Fruit fly (Drosophila melanogaster) whole organism, embryonic: ENCODE data around the gene CG1542.

Experiments used
- Atf-2 ChIP-seq: fragments of 200-800 bp; sonication (Bioruptor generic); optimal IDR thresholded peaks from 2 replicates; lab custom pipeline; 2016; ENCODE audit warnings: missing biosample characterization, missing genetic modification characterization
- Awh ChIP-seq: fragments of 200-800 bp; sonication (Bioruptor generic); IDR thresholded peaks from 2 replicates; pipeline ENCODE4, ENCODE4 v1.3.6; 2022; ENCODE audit warnings: missing biosample characterization, missing genetic modification characterization
- B-H1 ChIP-seq: fragments of 200-800 bp; sonication (Bioruptor generic); IDR thresholded peaks from 3 replicates; pipeline ENCODE4 v1.3.6; 2022; ENCODE audit warnings: missing biosample characterization, missing genetic modification characterization
- CG10431 ChIP-seq: fragments of 200-800 bp; sonication (Bioruptor generic); optimal IDR thresholded peaks from 3 replicates; lab custom pipeline; 2018; ENCODE audit warnings: missing biosample characterization, mild to moderate bottlenecking, missing genetic modification characterization
- CG10565 ChIP-seq: fragments of 200-800 bp; sonication (Bioruptor generic); optimal IDR thresholded peaks from 3 replicates; lab custom pipeline; 2016; ENCODE audit warnings: missing biosample characterization, mild to moderate bottlenecking, missing genetic modification characterization
- CG12104 ChIP-seq: fragments of 200-800 bp; sonication (Bioruptor generic); optimal IDR thresholded peaks from 3 replicates; lab custom pipeline; 2016; ENCODE audit warnings: missing biosample characterization, missing genetic modification characterization
- CG14965 ChIP-seq: fragments of 200-800 bp; sonication (Bioruptor generic); optimal IDR thresholded peaks from 2 replicates; lab custom pipeline; 2016; ENCODE audit warnings: missing biosample characterization, missing genetic modification characterization, borderline replicate concordance
- CG15073 ChIP-seq: fragments of 200-800 bp; sonication (Bioruptor generic); optimal IDR thresholded peaks from 2 replicates; lab custom pipeline; 2016; ENCODE audit warnings: missing biosample characterization, missing genetic modification characterization
- CG15601 ChIP-seq: fragments of 200-800 bp; sonication (Bioruptor generic); optimal IDR thresholded peaks from 3 replicates; lab custom pipeline; 2019; ENCODE audit warnings: missing biosample characterization, mild to moderate bottlenecking, missing genetic modification characterization, moderate library complexity
- CG17328 ChIP-seq: fragments of 200-800 bp; sonication (Bioruptor generic); IDR thresholded peaks from 2 replicates; pipeline ENCODE4 v1.3.6; 2022; ENCODE audit warnings: missing biosample characterization, missing genetic modification characterization
- CG18764 ChIP-seq: fragments of 200-800 bp; sonication (Bioruptor generic); optimal IDR thresholded peaks from 3 replicates; lab custom pipeline; 2016; ENCODE audit warnings: missing biosample characterization, missing genetic modification characterization
- CG2202 ChIP-seq: fragments of 200-800 bp; sonication (Bioruptor generic); optimal IDR thresholded peaks from 2 replicates; lab custom pipeline; 2018; ENCODE audit warnings: missing biosample characterization, mild to moderate bottlenecking, missing genetic modification characterization
- CG32772 ChIP-seq: fragments of 200-800 bp; sonication (Bioruptor generic); IDR thresholded peaks from 2 replicates; pipeline ENCODE4 v1.3.6; 2022; ENCODE audit warnings: missing biosample characterization, missing genetic modification characterization
- CG42726 ChIP-seq: fragments of 200-800 bp; sonication (Bioruptor generic); IDR thresholded peaks from 2 replicates; pipeline ENCODE4 v1.3.6; 2022; ENCODE audit warnings: missing biosample characterization, missing genetic modification characterization; ENCODE audit not compliant: partially characterized antibody
- CG4820 ChIP-seq: fragments of 200-800 bp; sonication (Bioruptor generic); optimal IDR thresholded peaks from 3 replicates; lab custom pipeline; 2016; ENCODE audit warnings: missing biosample characterization, missing genetic modification characterization
- CG6254 ChIP-seq: fragments of 200-800 bp; sonication (Bioruptor generic); optimal IDR thresholded peaks from 3 replicates; lab custom pipeline; 2017; ENCODE audit warnings: mild to moderate bottlenecking, missing biosample characterization, missing genetic modification reagents, missing genetic modification characterization
- CG6683 ChIP-seq: fragments of 200-800 bp; sonication (Bioruptor generic); optimal IDR thresholded peaks from 2 replicates; lab custom pipeline; 2017; ENCODE audit warnings: missing biosample characterization, mild to moderate bottlenecking, missing genetic modification characterization, missing genetic modification reagents
- CG7556 ChIP-seq: fragments of 200-800 bp; sonication (Bioruptor generic); optimal IDR thresholded peaks from 2 replicates; lab custom pipeline; 2017; ENCODE audit warnings: missing biosample characterization, mild to moderate bottlenecking, missing genetic modification characterization
- Elba2 ChIP-seq: fragments of 200-800 bp; sonication (Bioruptor generic); optimal IDR thresholded peaks from 3 replicates; lab custom pipeline; 2016; ENCODE audit warnings: missing biosample characterization, missing genetic modification characterization
- Hmr ChIP-seq: fragments of 200-800 bp; sonication (Bioruptor generic); optimal IDR thresholded peaks from 3 replicates; lab custom pipeline; 2017; ENCODE audit warnings: mild to moderate bottlenecking, missing biosample characterization, missing genetic modification reagents, missing genetic modification characterization
- Hr51 ChIP-seq, 2 experiments: fragments of 200-800 bp; sonication (Bioruptor generic); optimal IDR thresholded peaks; 2 replicates in 1 of 2; 3 replicates in 1 of 2; lab custom pipeline; 2016 to 2018; ENCODE audit warnings: missing biosample characterization in 2 of 2, missing genetic modification characterization in 2 of 2, mild to moderate bottlenecking in 1 of 2, moderate library complexity in 1 of 2
- Mad ChIP-seq: fragments of 200-800 bp; sonication (Bioruptor generic); optimal IDR thresholded peaks from 2 replicates; lab custom pipeline; 2016; ENCODE audit warnings: missing biosample characterization, missing genetic modification characterization
- PHDP ChIP-seq: fragments of 200-800 bp; sonication (Bioruptor generic); optimal IDR thresholded peaks from 3 replicates; lab custom pipeline; 2018; ENCODE audit warnings: missing biosample characterization, mild to moderate bottlenecking, missing genetic modification characterization, moderate library complexity
- Usf ChIP-seq: fragments of 200-800 bp; sonication (Bioruptor generic); optimal IDR thresholded peaks from 2 replicates; lab custom pipeline; 2017; ENCODE audit warnings: missing genotype, missing biosample characterization, missing genetic modification characterization
- br ChIP-seq: fragments of >200 bp; optimal IDR thresholded peaks from 2 replicates; lab custom pipeline; 2017
- cg ChIP-seq: fragments of 200-800 bp; sonication (Bioruptor generic); optimal IDR thresholded peaks from 3 replicates; lab custom pipeline; 2019; ENCODE audit warnings: missing biosample characterization, mild to moderate bottlenecking, missing genetic modification characterization, moderate library complexity
- corto ChIP-seq: fragments of 200-800 bp; sonication (Bioruptor generic); optimal IDR thresholded peaks from 2 replicates; lab custom pipeline; 2016; ENCODE audit warnings: missing biosample characterization, mild to moderate bottlenecking, missing genetic modification characterization, moderate library complexity
- da ChIP-seq: fragments of 200-800 bp; sonication (Bioruptor generic); optimal IDR thresholded peaks from 2 replicates; lab custom pipeline; 2016; ENCODE audit warnings: missing biosample characterization, missing genetic modification characterization
- dan ChIP-seq: fragments of 200-800 bp; sonication (Bioruptor generic); IDR thresholded peaks from 2 replicates; pipeline ENCODE4 v1.3.6; 2022; ENCODE audit warnings: missing biosample characterization, missing genetic modification characterization
- disco-r ChIP-seq: fragments of 200-800 bp; sonication (Bioruptor generic); optimal IDR thresholded peaks from 2 replicates; lab custom pipeline; 2016; ENCODE audit warnings: missing biosample characterization, missing genetic modification characterization
- dmrt99B ChIP-seq: fragments of 200-800 bp; sonication (Bioruptor generic); optimal IDR thresholded peaks from 2 replicates; lab custom pipeline; 2018; ENCODE audit warnings: missing biosample characterization, mild to moderate bottlenecking, missing genetic modification characterization, moderate library complexity
- fd96Cb ChIP-seq: fragments of 200-800 bp; sonication (Bioruptor generic); optimal IDR thresholded peaks from 2 replicates; lab custom pipeline; 2018; ENCODE audit warnings: missing biosample characterization, mild to moderate bottlenecking, missing genetic modification characterization, moderate library complexity
- gro ChIP-seq: fragments of 200-800 bp; sonication (Bioruptor generic); optimal IDR thresholded peaks from 2 replicates; lab custom pipeline; 2016; ENCODE audit warnings: missing biosample characterization, missing genetic modification characterization
- gt ChIP-seq: fragments of 200-800 bp; sonication (Bioruptor generic); IDR thresholded peaks from 2 replicates; pipeline ENCODE4 v1.3.6; 2022; ENCODE audit warnings: missing biosample characterization, missing genetic modification characterization
- ind ChIP-seq: fragments of 200-800 bp; sonication (Bioruptor generic); optimal IDR thresholded peaks from 3 replicates; lab custom pipeline; 2016; ENCODE audit warnings: missing biosample characterization, missing genetic modification characterization
- kay ChIP-seq: fragments of 200-800 bp; sonication (Bioruptor generic); optimal IDR thresholded peaks from 2 replicates; lab custom pipeline; 2016; ENCODE audit warnings: missing biosample characterization, missing genetic modification characterization
- kni ChIP-seq: fragments of 200-800 bp; sonication (Bioruptor generic); optimal IDR thresholded peaks from 3 replicates; lab custom pipeline; 2017; ENCODE audit warnings: mild to moderate bottlenecking, missing biosample characterization, missing genetic modification reagents, missing genetic modification characterization
- lilli ChIP-seq: fragments of 200-800 bp; sonication (Bioruptor generic); optimal IDR thresholded peaks from 3 replicates; lab custom pipeline; 2016; ENCODE audit warnings: missing biosample characterization, missing genetic modification characterization
- nau ChIP-seq: fragments of 200-800 bp; sonication (Bioruptor generic); optimal IDR thresholded peaks from 3 replicates; lab custom pipeline; 2017; ENCODE audit warnings: missing biosample characterization, mild to moderate bottlenecking, missing genetic modification characterization, missing genetic modification reagents
- odd ChIP-seq: fragments of 200-800 bp; sonication (Bioruptor generic); optimal IDR thresholded peaks from 2 replicates; lab custom pipeline; 2017; ENCODE audit warnings: missing biosample characterization, mild to moderate bottlenecking, missing genetic modification characterization
- pan ChIP-seq, 4 experiments: fragments of >200 bp in 3 of 4; fragments of 200-800 bp in 1 of 4; sonication (Bioruptor generic) in 1 of 4; optimal IDR thresholded peaks in 3 of 4; IDR thresholded peaks in 1 of 4; 2 replicates each; pipeline versions ENCODE4 v1.3.6 to Lab custom; 2017 to 2022; ENCODE audit warnings: missing biosample characterization in 2 of 4, missing genetic modification characterization in 2 of 4, mixed read lengths in 1 of 4
- pfk ChIP-seq: fragments of 200-800 bp; sonication (Bioruptor generic); optimal IDR thresholded peaks from 2 replicates; lab custom pipeline; 2018; ENCODE audit warnings: missing biosample characterization, mild to moderate bottlenecking, missing genetic modification characterization, moderate library complexity
- sna ChIP-seq: fragments of 200-800 bp; sonication (Bioruptor generic); IDR thresholded peaks from 2 replicates; pipeline ENCODE4 v1.3.6; 2022; ENCODE audit warnings: missing biosample characterization, missing genetic modification characterization; ENCODE audit not compliant: partially characterized antibody
- so ChIP-seq: fragments of 200-800 bp; sonication (Bioruptor generic); IDR thresholded peaks from 3 replicates; pipeline ENCODE4 v1.3.6; 2022; ENCODE audit warnings: missing biosample characterization, missing genetic modification characterization
- sob ChIP-seq: fragments of 200-800 bp; sonication (Bioruptor generic); IDR thresholded peaks from 2 replicates; pipeline ENCODE4 v1.3.6; 2022; ENCODE audit warnings: missing biosample characterization, missing genetic modification characterization
- tup ChIP-seq: fragments of 200-800 bp; sonication (Bioruptor generic); optimal IDR thresholded peaks from 2 replicates; lab custom pipeline; 2016; ENCODE audit warnings: missing biosample characterization, mild to moderate bottlenecking, missing genetic modification characterization, moderate library complexity
- usp ChIP-seq: fragments of >200 bp; optimal IDR thresholded peaks from 2 replicates; lab custom pipeline; 2017; ENCODE audit warnings: missing biosample characterization, missing genetic modification characterization
- z ChIP-seq: fragments of 200-800 bp; sonication (Bioruptor generic); IDR thresholded peaks from 3 replicates; pipeline ENCODE4 v1.3.6; 2022; ENCODE audit warnings: missing biosample characterization, missing genetic modification characterization
- zen ChIP-seq: fragments of 200-800 bp; sonication (Bioruptor generic); optimal IDR thresholded peaks from 3 replicates; lab custom pipeline; 2018; ENCODE audit warnings: missing biosample characterization, mild to moderate bottlenecking, missing genetic modification characterization, moderate library complexity

The CG1542 gene

dm6 chr3R:31247281-31247995, 34.2 kb downstream of the CG1542 start (continued):
- TF ChIP-seq pfk (GFP tag; lab: Kevin White, UChicago): no peak
- TF ChIP-seq Mad (GFP tag; lab: Kevin White, UChicago): peak; percentile 11
- no peak for TF ChIP-seq br
- no peak for TF ChIP-seq usp (GFP tag; lab: Kevin White, UChicago)
- TF ChIP-seq PHDP (tag; lab: Kevin White, UChicago): peak; percentile 67
- TF ChIP-seq cg (GFP tag; lab: Kevin White, UChicago): no peak
- TF ChIP-seq z: no peak
- TF ChIP-seq CG42726 (GFP tag; lab: Robert Waterston, UW): no peak
- TF ChIP-seq CG4820 (GFP tag; lab: Kevin White, UChicago): peak; percentile 76
- TF ChIP-seq kni: peak; percentile 46
- TF ChIP-seq fd96Cb (tag; lab: Kevin White, UChicago): peak; percentile 85
- TF ChIP-seq nau: peak; percentile 63
- TF ChIP-seq sna: no peak
- TF ChIP-seq sob (GFP tag; lab: Robert Waterston, UW): peak; percentile 77
- peak; percentile 8 for TF ChIP-seq Hmr (GFP tag; lab: Kevin White, UChicago)
- TF ChIP-seq CG10565 (GFP tag; lab: Kevin White, UChicago): no peak
- TF ChIP-seq CG18764 (GFP tag; lab: Kevin White, UChicago): peak; percentile 59
- no peak for TF ChIP-seq zen (tag; lab: Kevin White, UChicago)
- peak; percentile 75 for TF ChIP-seq CG32772
- TF ChIP-seq dmrt99B (tag; lab: Kevin White, UChicago): peak; percentile 89
- TF ChIP-seq disco-r: peak; percentile 5
- TF ChIP-seq tup: peak; percentile 1
- TF ChIP-seq Elba2 (GFP tag; lab: Kevin White, UChicago): no peak
- TF ChIP-seq Atf-2 (GFP tag; lab: Kevin White, UChicago): peak; percentile 14
- TF ChIP-seq CG15601 (tag; lab: Kevin White, UChicago): peak; percentile 76
- peak; percentile 78 for TF ChIP-seq B-H1 (GFP tag; lab: Robert Waterston, UW)
- TF ChIP-seq Hr51 (GFP tag; optimal IDR thresholded peaks at IDR 0.05; lab: Kevin White, UChicago): peak; percentile 2 to 85
- peak; percentile 69 for TF ChIP-seq CG17328 (GFP tag; lab: Robert Waterston, UW)
- no peak for TF ChIP-seq CG2202 (tag; lab: Kevin White, UChicago)
- no peak for TF ChIP-seq dan (GFP tag; lab: Robert Waterston, UW)
- no peak for TF ChIP-seq gro
- peak; percentile 48; the same call in 1 of the 2 replicates for TF ChIP-seq gt (GFP tag; lab: Robert Waterston, UW)
- peak; percentile 64; the same call in 1 of the 3 replicates for TF ChIP-seq so
- TF ChIP-seq CG15073 (GFP tag; lab: Kevin White, UChicago): no peak
- TF ChIP-seq Awh: peak; percentile 97
- TF ChIP-seq CG14965 (GFP tag; lab: Kevin White, UChicago): no peak
- peak; percentile 25 for TF ChIP-seq CG6683 (GFP tag; lab: Kevin White, UChicago)
- TF ChIP-seq kay: peak; percentile 34
- peak; percentile 31 for TF ChIP-seq lilli (GFP tag; lab: Kevin White, UChicago)
- peak; percentile 62 for TF ChIP-seq CG6254 (GFP tag; lab: Kevin White, UChicago)
- TF ChIP-seq da (GFP tag; lab: Kevin White, UChicago): no peak
- no peak for TF ChIP-seq pan (optimal IDR thresholded peaks at IDR 0.05; lab: Kevin White, UChicago)
- TF ChIP-seq pan (GFP tag; optimal IDR thresholded peaks at IDR 0.05 in 1 of 2, IDR thresholded peaks at IDR 0.05 in 1 of 2): peak in 1 of 2 experiments; percentile 85
- TF ChIP-seq CG12104: peak; percentile 24
- peak; percentile 77 for TF ChIP-seq ind (GFP tag; lab: Kevin White, UChicago)
- peak; percentile 40 for TF ChIP-seq CG10431 (GFP tag; lab: Kevin White, UChicago)
- no peak for TF ChIP-seq corto (GFP tag; lab: Kevin White, UChicago)
- no peak for TF ChIP-seq Usf (GFP tag; lab: Kevin White, UChicago)
- TF ChIP-seq odd (GFP tag; lab: Kevin White, UChicago): peak; percentile 45
- peak; percentile 65 for TF ChIP-seq CG7556 (GFP tag; lab: Kevin White, UChicago)
